Worm (Caenorhabditis elegans) whole organism, L1 larva: ENCODE data around the gene T04G9.6.

Experiments used
- C16A3.4 ChIP-seq: fragments of 150-350 bp; optimal IDR thresholded peaks from 2 replicates; lab custom pipeline; 2014; ENCODE audit warnings: missing biosample characterization, missing genetic modification characterization
- C34B4.2 ChIP-seq: sonication (generic microtip); optimal IDR thresholded peaks from 2 replicates; lab custom pipeline; 2017; ENCODE audit warnings: mild to moderate bottlenecking, missing genetic modification characterization, missing compliant biosample characterization
- aly-2 ChIP-seq: fragments of 150-350 bp; optimal IDR thresholded peaks from 2 replicates; lab custom pipeline; 2014; ENCODE audit warnings: missing biosample characterization, missing genetic modification characterization
- ces-1 ChIP-seq: fragments of 150-350 bp; optimal IDR thresholded peaks from 2 replicates; lab custom pipeline; 2014; ENCODE audit warnings: missing biosample characterization, missing genetic modification reagents, missing genetic modification characterization
- dpl-1 ChIP-seq, 3 experiments: fragments of 150-350 bp in 2 of 3; sonication (generic microtip) in 1 of 3; optimal IDR thresholded peaks; 2 replicates each; lab custom pipeline; 2014 to 2017; ENCODE audit warnings: missing biosample characterization in 3 of 3, missing genetic modification characterization in 3 of 3, missing genetic modification reagents in 3 of 3
- fkh-10 ChIP-seq: sonication (generic microtip); optimal IDR thresholded peaks from 2 replicates; lab custom pipeline; 2017; ENCODE audit warnings: missing biosample characterization, missing genetic modification reagents, missing genetic modification characterization
- fos-1 ChIP-seq: fragments of 150-350 bp; optimal IDR thresholded peaks from 2 replicates; lab custom pipeline; 2014; ENCODE audit warnings: missing biosample characterization, missing genetic modification characterization
- jun-1 ChIP-seq: fragments of 150-350 bp; optimal IDR thresholded peaks from 2 replicates; lab custom pipeline; 2014; ENCODE audit warnings: missing biosample characterization, missing genetic modification reagents, missing genetic modification characterization
- lin-39 ChIP-seq: fragments of 150-350 bp; optimal IDR thresholded peaks from 2 replicates; lab custom pipeline; 2014; ENCODE audit warnings: missing biosample characterization, missing genetic modification reagents, missing genetic modification characterization
- lir-3 ChIP-seq: sonication (generic microtip); optimal IDR thresholded peaks from 2 replicates; lab custom pipeline; 2016; ENCODE audit warnings: mild to moderate bottlenecking, missing genetic modification characterization, moderate library complexity, missing compliant biosample characterization; ENCODE audit not compliant: poor library complexity
- pqm-1 ChIP-seq: sonication (generic microtip); optimal IDR thresholded peaks from 3 replicates; lab custom pipeline; 2017; ENCODE audit warnings: missing biosample characterization, missing genetic modification characterization
- sptf-1 ChIP-seq: fragments of 150-350 bp; optimal IDR thresholded peaks from 2 replicates; lab custom pipeline; 2014; ENCODE audit warnings: missing biosample characterization, missing genetic modification characterization
- unc-62 ChIP-seq: fragments of 150-350 bp; optimal IDR thresholded peaks from 2 replicates; lab custom pipeline; 2014; ENCODE audit warnings: missing biosample characterization, missing genetic modification reagents, missing genetic modification characterization
- unc-86 ChIP-seq: sonication (generic microtip); optimal IDR thresholded peaks from 2 replicates; lab custom pipeline; 2016; ENCODE audit warnings: missing genetic modification characterization, missing compliant biosample characterization

DNA sequence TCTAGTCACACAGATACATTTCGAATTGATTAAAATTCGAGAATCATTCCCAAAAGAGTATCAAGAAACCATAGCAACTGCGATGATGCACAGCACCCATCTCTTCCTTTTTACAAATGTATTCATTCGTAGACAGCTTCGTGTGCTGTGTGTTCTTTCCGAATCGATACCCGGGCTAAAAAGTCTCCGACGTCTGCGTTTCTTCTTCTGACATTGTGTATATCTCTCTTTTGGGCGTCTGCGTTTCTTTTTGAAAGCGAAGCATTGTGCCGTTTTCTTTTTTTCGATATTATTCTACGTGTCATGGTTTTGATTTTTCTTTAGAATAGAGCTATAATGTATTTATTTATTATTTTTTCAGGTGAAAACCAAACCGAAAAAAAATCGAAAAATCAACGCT, 3.2 kb upstream of the T04G9.6 start, which contains the start of gene attf-5:
- TF ChIP-seq aly-2 (tag; lab: Kevin White, UChicago) (no peak), unc-62 (GFP tag; lab: Kevin White, UChicago) (no peak), dpl-1 (GFP tag; optimal IDR thresholded peaks at IDR 0.05; lab: Kevin White, UChicago) (no peak), lin-39 (tag; lab: Kevin White, UChicago) (no peak), unc-86 (tag; lab: Kevin White, UChicago) (no peak), C34B4.2 (tag; lab: Kevin White, UChicago) (no peak), C16A3.4 (no peak), ces-1 (GFP tag; lab: Kevin White, UChicago) (no peak), jun-1 (tag; lab: Kevin White, UChicago) (no peak), fos-1 (tag; lab: Kevin White, UChicago) (no peak), pqm-1 (tag; lab: Kevin White, UChicago) (no peak), lir-3 (no peak), fkh-10 (no peak), sptf-1 (tag; lab: Kevin White, UChicago) (no peak)
